Worm (Caenorhabditis elegans) whole organism, midembryonic: ENCODE measurements around the gene clec-56.

ENCODE experiments used
- T22C8.4 ChIP-seq: fragments of 200-800 bp; sonication (Bioruptor generic); IDR thresholded peaks from 2 replicates; pipeline ENCODE4 v1.3.6; 2022; ENCODE audit warnings: missing genetic modification characterization, missing compliant biosample characterization
- flt-1 ChIP-seq: fragments of 200-800 bp; sonication (Bioruptor generic); IDR thresholded peaks from 2 replicates; pipeline ENCODE4 v1.3.6; 2022; ENCODE audit warnings: missing genetic modification characterization, missing compliant biosample characterization
- ref-1 ChIP-seq: fragments of 200-800 bp; sonication (Bioruptor generic); conservative IDR thresholded peaks from 2 replicates; pipeline ENCODE4 v1.3.6; 2022; ENCODE audit warnings: missing genetic modification reagents, missing genetic modification characterization, missing compliant biosample characterization
- tab-1 ChIP-seq: fragments of 200-800 bp; sonication (Bioruptor generic); IDR thresholded peaks from 2 replicates; pipeline ENCODE4 v1.3.6; 2022; ENCODE audit warnings: missing genetic modification characterization, missing compliant biosample characterization
- ztf-23 ChIP-seq: fragments of 200-800 bp; sonication (Bioruptor generic); IDR thresholded peaks from 2 replicates; pipeline ENCODE4 v1.3.6; 2022; ENCODE audit warnings: missing genetic modification reagents, missing genetic modification characterization, missing compliant biosample characterization

DNA sequence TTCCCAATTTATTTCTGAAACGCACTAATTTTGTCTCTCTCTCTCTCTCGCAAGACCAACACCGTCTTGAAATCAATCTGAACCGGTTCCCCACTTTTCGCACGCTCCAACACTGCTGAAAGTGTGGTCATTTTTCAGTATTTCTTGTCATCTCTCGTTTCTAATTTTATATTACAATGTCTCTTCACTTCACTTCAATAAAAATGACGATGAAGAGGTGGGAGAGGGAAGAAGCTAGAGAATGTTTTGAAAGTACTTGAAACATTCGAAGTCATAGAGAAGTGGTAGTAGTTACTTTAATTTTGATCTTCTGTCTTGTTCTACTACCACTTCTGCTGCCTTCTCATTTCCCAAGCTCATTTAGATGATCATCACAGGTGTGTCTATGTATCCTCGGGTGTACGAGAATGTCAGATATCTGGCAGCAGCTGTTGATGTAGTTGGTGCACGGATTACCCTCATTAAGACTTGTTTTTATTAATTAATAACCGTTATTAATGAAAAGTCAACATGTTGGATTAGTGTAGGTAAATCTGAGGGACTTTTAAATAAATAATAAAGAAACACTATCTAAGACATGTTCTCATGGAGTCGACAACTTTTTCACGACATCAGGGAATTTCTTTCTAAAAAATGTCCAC is 36.0 kb upstream of the clec-56 start:
- no peak for TF ChIP-seq ztf-23 (GFP tag; lab: Robert Waterston, UW)
- no peak for TF ChIP-seq tab-1 (GFP tag; lab: Robert Waterston, UW)
- no peak for TF ChIP-seq flt-1 (GFP tag; lab: Robert Waterston, UW)
- no peak for TF ChIP-seq T22C8.4 (GFP tag; lab: Robert Waterston, UW)
- no peak for TF ChIP-seq ref-1
